Comparison of ENCODE assay signal across 4 fruit fly cellular contexts in genomic region chr3L:3052110-3052871, dm6.
A peak's percentile ranks its signal among the peaks of the same experiment; 100 is the strongest.
TF ChIP-seq lines count a peak whose summit lies in the region.

Gene CG1271 (plus strand): TSS chr3L:3052514.

TF ChIP-seq in whole organism, adult, 20 proteins besides CTCF, POLR2A, EP300 and RAD21 (continued from another document):
- TF ChIP-seq CG14711 (tag; optimal IDR thresholded peaks at IDR 0.05; lab: Kevin White, UChicago) (peak; percentile 99), CG7045 (GFP tag; optimal IDR thresholded peaks at IDR 0.05; lab: Kevin White, UChicago) (peak; percentile 57)

TF ChIP-seq in whole organism, embryonic, 481 proteins besides CTCF, POLR2A, EP300 and RAD21 (continued from another document and continues in another):
- peak; percentile 60 for TF ChIP-seq tap (tag; optimal IDR thresholded peaks at IDR 0.05; lab: Kevin White, UChicago)
- peak; percentile 48 for TF ChIP-seq CG33557 (GFP tag; optimal IDR thresholded peaks at IDR 0.05; lab: Kevin White, UChicago)
- no peak for TF ChIP-seq Hand (GFP tag; optimal IDR thresholded peaks at IDR 0.05; lab: Kevin White, UChicago)
- TF ChIP-seq CG9609 (GFP tag; optimal IDR thresholded peaks at IDR 0.05; lab: Kevin White, UChicago): peak; percentile 40
- TF ChIP-seq CG7786 (GFP tag; optimal IDR thresholded peaks at IDR 0.05; lab: Kevin White, UChicago): peak; percentile 66
- TF ChIP-seq CG33213 (GFP tag; optimal IDR thresholded peaks at IDR 0.05; lab: Kevin White, UChicago): peak; percentile 60
- peak; percentile 37 to 45 for TF ChIP-seq chif (GFP tag; optimal IDR thresholded peaks at IDR 0.05; lab: Kevin White, UChicago)
- peak; percentile 52 for TF ChIP-seq Atf-2 (GFP tag; optimal IDR thresholded peaks at IDR 0.05; lab: Kevin White, UChicago)
- peak; percentile 58 for TF ChIP-seq CG4617 (GFP tag; optimal IDR thresholded peaks at IDR 0.05; lab: Kevin White, UChicago; ENCODE audit: borderline replicate concordance)
- TF ChIP-seq CG7271 (tag; optimal IDR thresholded peaks at IDR 0.05; lab: Kevin White, UChicago): no peak
- TF ChIP-seq dysf (GFP tag; IDR thresholded peaks at IDR 0.05; lab: Robert Waterston, UW): peak; percentile 69; the same call in 2 of the 3 replicates
- peak; percentile 96 for TF ChIP-seq Ets65A (GFP tag; lab: Kevin White, UChicago)
- TF ChIP-seq Dad (GFP tag; optimal IDR thresholded peaks at IDR 0.05; lab: Kevin White, UChicago): peak; percentile 83
- TF ChIP-seq CG18619 (GFP tag; optimal IDR thresholded peaks at IDR 0.05; lab: Kevin White, UChicago): peak; percentile 62
- peak in 1 of 2 experiments; percentile 14 for TF ChIP-seq bsh (GFP tag; optimal IDR thresholded peaks at IDR 0.05; lab: Kevin White, UChicago)
- no peak for TF ChIP-seq ab (GFP tag; optimal IDR thresholded peaks at IDR 0.05; lab: Kevin White, UChicago)
- TF ChIP-seq pho (GFP tag; optimal IDR thresholded peaks at IDR 0.05; lab: Kevin White, UChicago): peak; percentile 59
- no peak for TF ChIP-seq CG8359 (GFP tag; optimal IDR thresholded peaks at IDR 0.05; lab: Kevin White, UChicago; ENCODE audit: borderline replicate concordance)
- TF ChIP-seq CG12071 (GFP tag; optimal IDR thresholded peaks at IDR 0.05; lab: Kevin White, UChicago): peak; percentile 11
- TF ChIP-seq en (GFP tag; optimal IDR thresholded peaks at IDR 0.05; lab: Kevin White, UChicago): peak; percentile 34
- TF ChIP-seq Six4 (GFP tag; optimal IDR thresholded peaks at IDR 0.05; lab: Kevin White, UChicago): peak; percentile 49
- TF ChIP-seq CG3726 (GFP tag; IDR thresholded peaks at IDR 0.05; lab: Robert Waterston, UW): no peak
- peak; percentile 41 for TF ChIP-seq az2 (GFP tag; optimal IDR thresholded peaks at IDR 0.05; lab: Kevin White, UChicago)
- TF ChIP-seq fd96Cb (tag; optimal IDR thresholded peaks at IDR 0.05; lab: Kevin White, UChicago): peak; percentile 32
- peak; percentile 53; the same call in 1 of the 2 replicates for TF ChIP-seq CG14441 (GFP tag; IDR thresholded peaks at IDR 0.05; lab: Robert Waterston, UW)
- TF ChIP-seq nerfin-1 (tag; optimal IDR thresholded peaks at IDR 0.05; lab: Kevin White, UChicago): peak; percentile 60
- no peak for TF ChIP-seq nerfin-2 (GFP tag; IDR thresholded peaks at IDR 0.05; lab: Robert Waterston, UW; ENCODE audit: partially characterized antibody)
- no peak for TF ChIP-seq Trl (optimal IDR thresholded peaks at IDR 0.05; lab: Kevin White, UChicago)
- TF ChIP-seq Trl (GFP tag; optimal IDR thresholded peaks at IDR 0.05; lab: Kevin White, UChicago): peak; percentile 73
- TF ChIP-seq CHES-1-like (GFP tag; optimal IDR thresholded peaks at IDR 0.05; lab: Kevin White, UChicago): peak; percentile 71
- TF ChIP-seq Atf6 (GFP tag; IDR thresholded peaks at IDR 0.05; lab: Robert Waterston, UW): no peak
- peak; percentile 56; the same call in 1 of the 3 replicates for TF ChIP-seq CG11456 (GFP tag; IDR thresholded peaks at IDR 0.05; lab: Robert Waterston, UW)
- TF ChIP-seq CG16815 (GFP tag; optimal IDR thresholded peaks at IDR 0.05; lab: Kevin White, UChicago): peak; percentile 5
- TF ChIP-seq Rx (GFP tag; IDR thresholded peaks at IDR 0.05; lab: Robert Waterston, UW): peak; percentile 25; the same call in 1 of the 2 replicates
- peak; percentile 20 for TF ChIP-seq Fer2 (tag; optimal IDR thresholded peaks at IDR 0.05; lab: Kevin White, UChicago)
- peak; percentile 54 for TF ChIP-seq CG10209 (GFP tag; optimal IDR thresholded peaks at IDR 0.05; lab: Kevin White, UChicago)
- TF ChIP-seq CG12744 (GFP tag; optimal IDR thresholded peaks at IDR 0.05; lab: Kevin White, UChicago): peak; percentile 24
- peak; percentile 58 for TF ChIP-seq Myb (GFP tag; optimal IDR thresholded peaks at IDR 0.05; lab: Kevin White, UChicago)
- TF ChIP-seq Optix (GFP tag; IDR thresholded peaks at IDR 0.05; lab: Robert Waterston, UW): 0 out of 3 replicates have a peak, but pooled peaks have one; percentile 19
- peak; percentile 42 for TF ChIP-seq PHDP (tag; optimal IDR thresholded peaks at IDR 0.05; lab: Kevin White, UChicago)
- TF ChIP-seq ase (GFP tag; IDR thresholded peaks at IDR 0.05; lab: Robert Waterston, UW): peak; percentile 56; the same call in 2 of the 3 replicates

TF ChIP-seq in whole organism, prepupa, 60 proteins besides CTCF, POLR2A, EP300 and RAD21 (continued from another document):
- TF ChIP-seq dac (GFP tag; optimal IDR thresholded peaks at IDR 0.05; lab: Kevin White, UChicago): no peak
- no peak for TF ChIP-seq CG1621 (tag; optimal IDR thresholded peaks at IDR 0.05; lab: Kevin White, UChicago)
- TF ChIP-seq lz (GFP tag; optimal IDR thresholded peaks at IDR 0.05; lab: Kevin White, UChicago): peak; percentile 59
- no peak for TF ChIP-seq CG9139 (GFP tag; optimal IDR thresholded peaks at IDR 0.05; lab: Kevin White, UChicago)
- no peak for TF ChIP-seq acj6 (GFP tag; optimal IDR thresholded peaks at IDR 0.05; lab: Kevin White, UChicago)
- no peak for TF ChIP-seq pdm3 (GFP tag; optimal IDR thresholded peaks at IDR 0.05; lab: Kevin White, UChicago)
- TF ChIP-seq Hr38 (GFP tag; optimal IDR thresholded peaks at IDR 0.05; lab: Kevin White, UChicago): no peak
- peak; percentile 58 for TF ChIP-seq cyc (GFP tag; optimal IDR thresholded peaks at IDR 0.05; lab: Kevin White, UChicago)
- no peak for TF ChIP-seq CG11294 (GFP tag; IDR thresholded peaks at IDR 0.05; lab: Robert Waterston, UW)
- no peak for TF ChIP-seq Gug (GFP tag; IDR thresholded peaks at IDR 0.05; lab: Robert Waterston, UW)
- TF ChIP-seq Eip78C (GFP tag; lab: Kevin White, UChicago): peak; percentile 76
- TF ChIP-seq Blimp-1 (GFP tag; optimal IDR thresholded peaks at IDR 0.05; lab: Kevin White, UChicago): peak; percentile 20
- TF ChIP-seq CG8632 (GFP tag; optimal IDR thresholded peaks at IDR 0.05; lab: Kevin White, UChicago): no peak
- TF ChIP-seq Sox14 (GFP tag; optimal IDR thresholded peaks at IDR 0.05; lab: Kevin White, UChicago): peak; percentile 65
- peak; percentile 39 for TF ChIP-seq Eip75B (GFP tag; optimal IDR thresholded peaks at IDR 0.05; lab: Kevin White, UChicago)
- TF ChIP-seq spab (GFP tag; optimal IDR thresholded peaks at IDR 0.05; lab: Kevin White, UChicago): no peak
- TF ChIP-seq CG6792 (GFP tag; optimal IDR thresholded peaks at IDR 0.05; lab: Kevin White, UChicago): peak; percentile 29
- TF ChIP-seq CG6276 (GFP tag; optimal IDR thresholded peaks at IDR 0.05; lab: Kevin White, UChicago): no peak
- peak; percentile 64 for TF ChIP-seq CG31627 (GFP tag; optimal IDR thresholded peaks at IDR 0.05; lab: Kevin White, UChicago)
- no peak for TF ChIP-seq Met (GFP tag; optimal IDR thresholded peaks at IDR 0.05; lab: Kevin White, UChicago)
- peak; percentile 38; the same call in 2 of the 3 replicates for TF ChIP-seq CG6163 (GFP tag; IDR thresholded peaks at IDR 0.05; lab: Robert Waterston, UW)
- no peak for TF ChIP-seq Smox (GFP tag; optimal IDR thresholded peaks at IDR 0.05; lab: Kevin White, UChicago)
- TF ChIP-seq dsx (GFP tag; optimal IDR thresholded peaks at IDR 0.05; lab: Kevin White, UChicago; ENCODE audit: poor library complexity, severe bottlenecking): peak; percentile 13
- TF ChIP-seq Ets21C (GFP tag; optimal IDR thresholded peaks at IDR 0.05; lab: Kevin White, UChicago): no peak
- no peak for TF ChIP-seq fd85E (GFP tag; optimal IDR thresholded peaks at IDR 0.05; lab: Kevin White, UChicago)
- peak; percentile 30 for TF ChIP-seq vri (GFP tag; optimal IDR thresholded peaks at IDR 0.05; lab: Kevin White, UChicago)
- TF ChIP-seq CG8319 (GFP tag; optimal IDR thresholded peaks at IDR 0.05; lab: Kevin White, UChicago): peak; percentile 43
- no peak for TF ChIP-seq Eip93F (GFP tag; optimal IDR thresholded peaks at IDR 0.05; lab: Kevin White, UChicago)
- peak; percentile 46; the same call in 1 of the 3 replicates for TF ChIP-seq CG8119 (GFP tag; IDR thresholded peaks at IDR 0.05; lab: Robert Waterston, UW)
- no peak for TF ChIP-seq CG32006 (GFP tag; optimal IDR thresholded peaks at IDR 0.05; lab: Kevin White, UChicago)
- TF ChIP-seq fd59A (GFP tag; optimal IDR thresholded peaks at IDR 0.05; lab: Kevin White, UChicago): peak; percentile 8
- peak; percentile 35 for TF ChIP-seq CG11902 (GFP tag; optimal IDR thresholded peaks at IDR 0.05; lab: Kevin White, UChicago)
- no peak for TF ChIP-seq Lpt (GFP tag; optimal IDR thresholded peaks at IDR 0.05; lab: Kevin White, UChicago)
- TF ChIP-seq Ets96B (tag; optimal IDR thresholded peaks at IDR 0.05; lab: Kevin White, UChicago): peak; percentile 44
- peak; percentile 6 for TF ChIP-seq CG6854 (GFP tag; optimal IDR thresholded peaks at IDR 0.05; lab: Kevin White, UChicago)
- no peak for TF ChIP-seq CG16779 (tag; optimal IDR thresholded peaks at IDR 0.05; lab: Kevin White, UChicago)
- peak; percentile 42 for TF ChIP-seq achi (GFP tag; optimal IDR thresholded peaks at IDR 0.05; lab: Kevin White, UChicago)
- TF ChIP-seq Hr4 (GFP tag; optimal IDR thresholded peaks at IDR 0.05; lab: Kevin White, UChicago): no peak
- peak; percentile 40 for TF ChIP-seq CG34406 (GFP tag; optimal IDR thresholded peaks at IDR 0.05; lab: Kevin White, UChicago)
- peak; percentile 26 for TF ChIP-seq CG11762 (GFP tag; optimal IDR thresholded peaks at IDR 0.05; lab: Kevin White, UChicago; ENCODE audit: insufficient read depth)

TF ChIP-seq in whole organism, wandering third instar larva, 38 proteins besides CTCF, POLR2A, EP300 and RAD21 (continued from another document):
- no peak for TF ChIP-seq pan (optimal IDR thresholded peaks at IDR 0.05; lab: Kevin White, UChicago)
- TF ChIP-seq sv (GFP tag; optimal IDR thresholded peaks at IDR 0.05; lab: Kevin White, UChicago): peak; percentile 29
- TF ChIP-seq CG9705 (GFP tag; optimal IDR thresholded peaks at IDR 0.05; lab: Kevin White, UChicago): peak; percentile 51
- peak; percentile 59 for TF ChIP-seq rgr (GFP tag; optimal IDR thresholded peaks at IDR 0.05; lab: Kevin White, UChicago)
- TF ChIP-seq tai (GFP tag; optimal IDR thresholded peaks at IDR 0.05; lab: Kevin White, UChicago): no peak
- no peak for TF ChIP-seq brk (GFP tag; optimal IDR thresholded peaks at IDR 0.05; lab: Kevin White, UChicago)
- TF ChIP-seq dmrt93B (GFP tag; optimal IDR thresholded peaks at IDR 0.05; lab: Kevin White, UChicago): no peak
- no peak for TF ChIP-seq Rel (GFP tag; optimal IDR thresholded peaks at IDR 0.05; lab: Kevin White, UChicago)
- peak; percentile 61 for TF ChIP-seq Rel (tag; optimal IDR thresholded peaks at IDR 0.05; lab: Kevin White, UChicago)
- TF ChIP-seq usp (GFP tag; optimal IDR thresholded peaks at IDR 0.05; lab: Kevin White, UChicago): no peak
- no peak for TF ChIP-seq Hr78 (GFP tag; optimal IDR thresholded peaks at IDR 0.05; lab: Kevin White, UChicago)
- no peak for TF ChIP-seq Dif (GFP tag; optimal IDR thresholded peaks at IDR 0.05; lab: Kevin White, UChicago; ENCODE audit: partially characterized antibody)
- peak; percentile 39 for TF ChIP-seq psq (GFP tag; optimal IDR thresholded peaks at IDR 0.05; lab: Kevin White, UChicago)
- TF ChIP-seq Abd-B (GFP tag; optimal IDR thresholded peaks at IDR 0.05; lab: Kevin White, UChicago): no peak
- no peak for TF ChIP-seq jim (GFP tag; optimal IDR thresholded peaks at IDR 0.05; lab: Kevin White, UChicago)
- no peak for TF ChIP-seq dsf (GFP tag; optimal IDR thresholded peaks at IDR 0.05; lab: Kevin White, UChicago; ENCODE audit: borderline replicate concordance)
